Worm (Caenorhabditis elegans) whole organism, late embryonic: ENCODE data around the gene lgc-24.

Source experiments
- F13H6.1 ChIP-seq: sonication (generic microtip); optimal IDR thresholded peaks from 2 replicates; lab custom pipeline; 2016; ENCODE audit warnings: missing genetic modification characterization, missing compliant biosample characterization
- ceh-48 ChIP-seq: sonication (generic microtip); optimal IDR thresholded peaks from 2 replicates; lab custom pipeline; 2016; ENCODE audit warnings: missing genetic modification characterization, inconsistent platforms, missing compliant biosample characterization
- che-1 ChIP-seq: sonication (generic microtip); optimal IDR thresholded peaks from 2 replicates; lab custom pipeline; 2016; ENCODE audit warnings: mild to moderate bottlenecking, missing genetic modification characterization, missing compliant biosample characterization
- elt-2 ChIP-seq: sonication (generic microtip); optimal IDR thresholded peaks from 2 replicates; lab custom pipeline; 2016; ENCODE audit warnings: missing genetic modification reagents, missing genetic modification characterization, missing compliant biosample characterization
- elt-4 ChIP-seq: sonication (generic microtip); optimal IDR thresholded peaks from 2 replicates; lab custom pipeline; 2016; ENCODE audit warnings: missing genetic modification characterization, missing compliant biosample characterization
- fkh-10 ChIP-seq: fragments of 150-350 bp; optimal IDR thresholded peaks from 2 replicates; lab custom pipeline; 2014; ENCODE audit warnings: missing biosample characterization, missing genetic modification reagents, missing genetic modification characterization
- gmeb-2 ChIP-seq: sonication (generic microtip); optimal IDR thresholded peaks from 2 replicates; lab custom pipeline; 2016; ENCODE audit warnings: missing genetic modification characterization, inconsistent platforms, missing compliant biosample characterization
- hlh-13 ChIP-seq: fragments of 200-800 bp; sonication (Bioruptor generic); optimal IDR thresholded peaks from 2 replicates; lab custom pipeline; 2018; ENCODE audit warnings: mild to moderate bottlenecking, missing genetic modification characterization, missing compliant biosample characterization
- hlh-8 ChIP-seq: sonication (generic microtip); optimal IDR thresholded peaks from 2 replicates; lab custom pipeline; 2016; ENCODE audit warnings: missing genotype, missing genetic modification characterization, missing compliant biosample characterization
- lin-11 ChIP-seq: fragments of 200-800 bp; sonication (Bioruptor generic); optimal IDR thresholded peaks from 2 replicates; lab custom pipeline; 2018; ENCODE audit warnings: mild to moderate bottlenecking, missing genetic modification characterization, missing compliant biosample characterization
- nfya-1 ChIP-seq: sonication (generic microtip); optimal IDR thresholded peaks from 2 replicates; lab custom pipeline; 2017; ENCODE audit warnings: missing genetic modification characterization, mild to moderate bottlenecking, missing compliant biosample characterization, antibody characterized with exemption, moderate library complexity
- nhr-232 ChIP-seq: sonication (generic microtip); optimal IDR thresholded peaks from 2 replicates; lab custom pipeline; 2016; ENCODE audit warnings: missing genetic modification characterization, missing compliant biosample characterization
- pha-2 ChIP-seq: sonication (generic microtip); optimal IDR thresholded peaks from 2 replicates; lab custom pipeline; 2017; ENCODE audit warnings: mild to moderate bottlenecking, missing genetic modification characterization, missing compliant biosample characterization
- pros-1 ChIP-seq: fragments of 150-350 bp; optimal IDR thresholded peaks from 2 replicates; lab custom pipeline; 2014; ENCODE audit warnings: missing biosample characterization, missing genetic modification reagents, missing genetic modification characterization
- sox-2 ChIP-seq: fragments of 200-800 bp; sonication (Bioruptor generic); IDR thresholded peaks from 2 replicates; pipeline ENCODE4 v1.3.6; 2022; ENCODE audit warnings: missing genetic modification reagents, missing genetic modification characterization, missing compliant biosample characterization
- sox-4 ChIP-seq: sonication (generic microtip); optimal IDR thresholded peaks from 2 replicates; lab custom pipeline; 2017; ENCODE audit warnings: mild to moderate bottlenecking, missing genetic modification characterization, inconsistent platforms, missing compliant biosample characterization
- tbx-7 ChIP-seq: sonication (generic microtip); optimal IDR thresholded peaks from 2 replicates; lab custom pipeline; 2016; ENCODE audit warnings: missing genotype, missing genetic modification characterization, missing compliant biosample characterization
- ttx-3 ChIP-seq: sonication (generic microtip); optimal IDR thresholded peaks from 2 replicates; lab custom pipeline; 2016; ENCODE audit warnings: missing genetic modification reagents, missing genetic modification characterization, missing compliant biosample characterization
- unc-3 ChIP-seq, 2 experiments: fragments of 200-800 bp in 1 of 2; sonication (Bioruptor generic) in 1 of 2; sonication (generic microtip) in 1 of 2; conservative IDR thresholded peaks in 1 of 2; optimal IDR thresholded peaks in 1 of 2; 2 replicates each; pipeline versions ENCODE4 v1.3.6 to Lab custom; 2016 to 2022; ENCODE audit warnings: missing compliant biosample characterization in 2 of 2, missing genetic modification characterization in 2 of 2, missing genetic modification reagents in 1 of 2
- ztf-16 ChIP-seq: sonication (generic microtip); optimal IDR thresholded peaks from 2 replicates; lab custom pipeline; 2017; ENCODE audit warnings: missing genetic modification characterization, missing compliant biosample characterization

The lgc-24 gene

DNA sequence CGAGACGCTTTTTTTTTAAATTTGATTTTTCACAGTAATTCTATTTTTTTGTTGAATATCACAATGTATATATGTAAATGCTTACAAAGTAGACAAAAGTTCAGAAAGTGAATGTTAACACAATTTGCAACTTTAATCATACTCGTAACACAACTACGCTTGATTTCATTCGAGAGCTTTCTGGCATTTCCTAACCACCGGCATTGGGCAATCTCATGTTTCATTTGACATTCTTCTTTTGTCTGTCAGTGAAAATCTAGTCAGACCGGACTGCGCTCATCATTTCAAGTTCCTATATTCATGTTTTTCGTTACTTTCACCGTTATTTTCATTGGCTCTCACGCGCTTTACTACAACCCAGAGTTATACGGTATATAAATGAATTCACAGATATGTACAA, 42.9 kb downstream of the lgc-24 start, which contains the start of gene lgc-14:
Gene lgc-14 (plus strand): TSS at position 301 of the 400 bp plus-strand sequence.
- TF ChIP-seq che-1 (tag; lab: Kevin White, UChicago) (no peak), tbx-7 (tag; lab: Kevin White, UChicago) (no peak), ttx-3 (tag; lab: Kevin White, UChicago) (no peak), elt-2 (tag; lab: Kevin White, UChicago) (no peak), nfya-1 (tag; lab: Kevin White, UChicago) (no peak), elt-4 (tag; lab: Kevin White, UChicago) (no peak), ceh-48 (tag; lab: Kevin White, UChicago) (no peak), unc-3 (GFP tag; conservative IDR thresholded peaks at IDR 0.05; lab: Robert Waterston, UW) (no peak), unc-3 (tag; optimal IDR thresholded peaks at IDR 0.05; lab: Kevin White, UChicago) (no peak), hlh-13 (GFP tag; lab: Kevin White, UChicago) (no peak), sox-2 (GFP tag; lab: Robert Waterston, UW) (no peak), hlh-8 (tag; lab: Kevin White, UChicago) (no peak), gmeb-2 (tag; lab: Kevin White, UChicago) (no peak)

DNA sequence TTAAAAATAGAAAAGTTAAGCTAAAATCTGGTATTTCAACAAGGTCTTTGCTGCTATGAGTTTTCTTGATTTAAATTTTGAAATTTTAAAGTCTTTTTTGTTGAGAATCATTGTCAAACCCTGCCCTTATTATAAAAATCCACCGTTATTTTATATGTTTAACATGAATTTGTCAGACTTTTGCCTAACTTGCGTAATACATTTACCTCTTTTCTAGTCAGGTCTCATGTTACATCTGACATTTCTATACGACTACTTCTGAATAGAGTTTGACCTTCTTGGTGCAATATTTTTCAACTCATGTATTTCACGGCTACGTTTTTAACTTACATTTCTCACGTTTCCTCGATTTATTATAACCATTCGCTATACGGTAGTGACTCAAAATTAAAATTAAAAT, 45.7 kb downstream of the lgc-24 start, which contains the start of gene lgc-15:
Gene lgc-15 (plus strand): TSS at position 301 of the 400 bp plus-strand sequence.
- no peak for TF ChIP-seq unc-3 (GFP tag; conservative IDR thresholded peaks at IDR 0.05; lab: Robert Waterston, UW)
- TF ChIP-seq unc-3 (tag; optimal IDR thresholded peaks at IDR 0.05; lab: Kevin White, UChicago): no peak
- TF ChIP-seq pha-2 (tag; lab: Kevin White, UChicago): no peak
- TF ChIP-seq sox-4: no peak
- no peak for TF ChIP-seq ztf-16
- TF ChIP-seq nhr-232 (tag; lab: Kevin White, UChicago): no peak

DNA sequence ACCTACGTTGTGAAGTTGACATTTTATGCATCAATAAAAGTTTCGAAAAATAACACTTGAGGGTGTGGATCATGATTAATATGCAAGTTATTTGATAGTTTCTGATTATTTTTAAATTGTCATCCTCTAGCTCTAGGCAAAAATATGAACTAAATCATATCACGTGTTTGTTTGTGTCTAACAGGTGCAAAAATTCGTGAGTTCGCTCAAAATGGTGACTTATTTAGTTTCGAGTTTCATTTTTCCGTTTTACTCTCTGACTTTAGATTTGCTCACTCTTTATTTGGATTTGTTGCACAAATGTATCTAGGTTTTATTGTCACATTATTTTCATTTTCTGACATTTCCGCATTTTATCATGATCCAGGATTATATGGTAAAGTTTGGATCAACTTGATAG, 50.0 kb downstream of the lgc-24 start, which contains the start of gene lgc-16:
Gene lgc-16 (plus strand): TSS at position 301 of the 400 bp plus-strand sequence.
- TF ChIP-seq F13H6.1 (no peak), fkh-10 (GFP tag; lab: Kevin White, UChicago) (no peak), pros-1 (tag; lab: Kevin White, UChicago) (no peak), lin-11 (tag; lab: Kevin White, UChicago) (no peak)
